Fruit fly (Drosophila melanogaster): Measurements from ENCODE around the gene CG8132.

Gene CG8132

DNA sequence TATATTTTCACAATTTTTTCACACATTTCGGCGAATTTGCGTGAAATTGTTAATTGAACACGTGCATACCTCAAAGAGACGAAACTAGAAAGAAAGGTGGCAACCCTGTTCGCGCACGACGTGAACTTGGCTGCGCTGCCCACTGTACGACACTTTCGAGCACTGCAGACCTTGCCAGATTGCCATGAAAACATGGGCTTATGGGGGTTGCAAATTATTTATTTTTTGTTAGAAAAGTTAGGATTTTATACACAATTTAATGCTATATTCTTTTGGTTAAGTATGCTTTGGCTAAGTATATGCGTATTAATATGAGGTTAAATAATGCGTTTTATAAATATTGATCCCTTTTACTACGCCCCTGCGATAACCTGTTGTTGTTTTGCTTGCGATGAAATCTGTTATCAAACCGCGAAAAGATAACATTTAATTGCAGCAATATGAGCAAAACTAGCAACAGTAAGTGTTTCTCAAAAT lies at the start of gene CG8132, which contains the start of gene RpL34b (continued):
- TF ChIP-seq CG4404 (GFP tag; IDR thresholded peaks at IDR 0.05) (peak; percentile 95), Scr (GFP tag; IDR thresholded peaks at IDR 0.05; ENCODE audit: partially characterized antibody) (peak; percentile 45; the same call in 1 of the 2 replicates), CG13424 (tag; optimal IDR thresholded peaks at IDR 0.05) (peak; percentile 97), CG17328 (GFP tag; IDR thresholded peaks at IDR 0.05) (peak; percentile 93), Asciz (GFP tag; optimal IDR thresholded peaks at IDR 0.05) (peak; percentile 83), Hr3 (GFP tag; optimal IDR thresholded peaks at IDR 0.05) (peak; percentile 96), Deaf1 (tag; optimal IDR thresholded peaks at IDR 0.05) (peak; percentile 75), CG8089 (GFP tag; optimal IDR thresholded peaks at IDR 0.05) (peak; percentile 94), dan (GFP tag; IDR thresholded peaks at IDR 0.05) (peak; percentile 76), CG15479 (GFP tag; optimal IDR thresholded peaks at IDR 0.05) (peak; percentile 55), zen2 (GFP tag; IDR thresholded peaks at IDR 0.05; ENCODE audit: partially characterized antibody) (no peak), gem (tag; optimal IDR thresholded peaks at IDR 0.05) (peak; percentile 98), jigr1 (GFP tag; IDR thresholded peaks at IDR 0.05) (peak; percentile 86), Atf3 (GFP tag; optimal IDR thresholded peaks at IDR 0.05) (peak; percentile 95), CG6791 (GFP tag; IDR thresholded peaks at IDR 0.05; ENCODE audit: partially characterized antibody) (no peak; the same call in 2 of the 3 replicates), Sry-δ (GFP tag; optimal IDR thresholded peaks at IDR 0.05) (peak; percentile 78), CG14710 (tag; optimal IDR thresholded peaks at IDR 0.05) (peak; percentile 95), CG1529 (GFP tag; optimal IDR thresholded peaks at IDR 0.05) (peak; percentile 90), CG11247 (GFP tag; IDR thresholded peaks at IDR 0.05) (peak; percentile 97), CG3995 (GFP tag; optimal IDR thresholded peaks at IDR 0.05) (peak; percentile 80), cg (GFP tag; optimal IDR thresholded peaks at IDR 0.05) (no peak), dmrt99B (tag; optimal IDR thresholded peaks at IDR 0.05) (peak; percentile 91), esg (GFP tag; conservative IDR thresholded peaks at IDR 0.05) (peak; percentile 87), pum (GFP tag; optimal IDR thresholded peaks at IDR 0.05) (peak; percentile 98), CG1602 (GFP tag; optimal IDR thresholded peaks at IDR 0.05) (peak; percentile 96), CG30431 (GFP tag; optimal IDR thresholded peaks at IDR 0.05) (peak; percentile 95), CG4360 (GFP tag; IDR thresholded peaks at IDR 0.05) (peak; percentile 83), CG34376 (GFP tag; optimal IDR thresholded peaks at IDR 0.05) (peak; percentile 99), stc (GFP tag; IDR thresholded peaks at IDR 0.05) (peak; percentile 93), CG31441 (GFP tag; IDR thresholded peaks at IDR 0.05) (peak; percentile 94), MBD-R2 (GFP tag; IDR thresholded peaks at IDR 0.05) (peak; percentile 97), CG11398 (GFP tag; optimal IDR thresholded peaks at IDR 0.05) (peak; percentile 91), Hr51 (GFP tag; optimal IDR thresholded peaks at IDR 0.05) (peak; percentile 94 to 97), GATAe (GFP tag; conservative IDR thresholded peaks at IDR 0.05) (peak; percentile 95), Ets97D (GFP tag; optimal IDR thresholded peaks at IDR 0.05) (peak; percentile 99), mirr (GFP tag; optimal IDR thresholded peaks at IDR 0.05) (peak; percentile 98), CG43689 (GFP tag; IDR thresholded peaks at IDR 0.05) (peak; percentile 89), z (GFP tag; IDR thresholded peaks at IDR 0.05) (peak; percentile 64; the same call in 1 of the 3 replicates), Lpt (GFP tag; optimal IDR thresholded peaks at IDR 0.05) (no peak), maf-S (GFP tag; optimal IDR thresholded peaks at IDR 0.05) (peak; percentile 97), CG31224 (GFP tag; IDR thresholded peaks at IDR 0.05) (peak; percentile 92), CG9437 (GFP tag; optimal IDR thresholded peaks at IDR 0.05) (peak; percentile 82), ems (GFP tag; optimal IDR thresholded peaks at IDR 0.05) (peak; percentile 96), Mad (GFP tag; optimal IDR thresholded peaks at IDR 0.05) (peak; percentile 97), slou (GFP tag; optimal IDR thresholded peaks at IDR 0.05) (peak; percentile 95), CG30020 (tag; optimal IDR thresholded peaks at IDR 0.05) (peak; percentile 79), pros (GFP tag; optimal IDR thresholded peaks at IDR 0.05) (peak; percentile 53), CG7786 (GFP tag; optimal IDR thresholded peaks at IDR 0.05) (peak; percentile 95), Fer3 (tag; optimal IDR thresholded peaks at IDR 0.05) (peak; percentile 96), gcm2 (GFP tag; optimal IDR thresholded peaks at IDR 0.05) (peak; percentile 92), pho (GFP tag; optimal IDR thresholded peaks at IDR 0.05) (peak; percentile 97)
